Fruit fly (Drosophila melanogaster) whole organism: ENCODE measurements around the gene CG12024.

Source experiments
- CG8478 ChIP-seq: fragments of >200 bp; optimal IDR thresholded peaks from 2 replicates; lab custom pipeline; 2018; ENCODE audit warnings: inconsistent platforms
- Dll ChIP-seq: fragments of >200 bp; optimal IDR thresholded peaks from 2 replicates; lab custom pipeline; 2017
- EcR ChIP-seq, 2 experiments: fragments of >200 bp; optimal IDR thresholded peaks; 2 replicates each; lab custom pipeline; 2017; ENCODE audit warnings: missing biosample characterization in 2 of 2, missing genetic modification characterization in 2 of 2, missing genetic modification reagents in 2 of 2
- pan ChIP-seq: fragments of >200 bp; optimal IDR thresholded peaks from 2 replicates; lab custom pipeline; 2017
- psq ChIP-seq: fragments of >200 bp; optimal IDR thresholded peaks from 2 replicates; lab custom pipeline; 2017
- usp ChIP-seq: fragments of >200 bp; optimal IDR thresholded peaks from 2 replicates; lab custom pipeline; 2017; ENCODE audit warnings: missing biosample characterization, missing genetic modification characterization, mixed read lengths

The CG12024 gene

DNA sequence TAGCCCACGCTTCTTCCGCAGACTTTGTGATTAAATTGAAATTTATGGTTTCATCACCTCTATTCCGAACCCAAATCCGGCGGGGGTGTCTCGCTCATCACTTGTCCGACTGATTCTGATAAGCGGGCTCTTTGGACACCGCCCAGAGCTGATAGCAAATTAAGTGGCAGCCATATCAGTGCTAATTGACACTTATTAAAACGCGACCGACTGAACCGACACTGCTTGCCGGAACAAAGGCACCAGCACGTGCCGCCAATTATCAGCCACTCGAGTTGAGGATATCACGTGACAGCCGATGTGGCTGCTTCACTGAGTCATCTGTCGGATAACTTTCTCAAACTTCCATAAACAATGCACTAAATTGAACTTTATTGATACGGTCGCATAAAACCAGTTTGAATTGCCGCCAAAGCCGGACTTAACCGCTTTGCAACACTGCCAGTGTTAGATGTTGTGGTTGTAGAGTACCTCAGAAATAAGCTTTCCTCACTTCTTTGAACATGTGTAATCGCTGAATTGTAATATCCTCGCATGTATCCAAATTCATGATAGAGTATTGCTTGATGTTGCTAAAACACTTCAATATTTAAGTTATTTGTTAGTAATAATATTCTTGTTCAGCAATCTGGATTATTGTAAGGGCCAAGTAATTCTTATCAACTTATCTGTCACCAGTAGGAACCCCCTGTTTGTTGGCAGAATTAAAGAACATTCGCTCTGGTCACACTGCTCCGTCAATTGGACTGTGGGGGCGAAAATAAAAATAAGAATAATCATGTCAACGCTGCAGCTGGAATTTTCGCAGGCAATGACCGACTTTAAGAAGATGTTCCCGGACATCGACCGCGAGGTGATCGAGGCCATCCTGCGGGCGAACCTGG, at the start of gene CG12024:
Gene CG12024, plus strand, starts transcription at position 699 of the 884 bp plus-strand sequence.
- TF ChIP-seq EcR (GFP tag; optimal IDR thresholded peaks at IDR 0.05; lab: Kevin White, UChicago) = no peak
- no peak for TF ChIP-seq CG8478 (lab: Kevin White, UChicago)

DNA sequence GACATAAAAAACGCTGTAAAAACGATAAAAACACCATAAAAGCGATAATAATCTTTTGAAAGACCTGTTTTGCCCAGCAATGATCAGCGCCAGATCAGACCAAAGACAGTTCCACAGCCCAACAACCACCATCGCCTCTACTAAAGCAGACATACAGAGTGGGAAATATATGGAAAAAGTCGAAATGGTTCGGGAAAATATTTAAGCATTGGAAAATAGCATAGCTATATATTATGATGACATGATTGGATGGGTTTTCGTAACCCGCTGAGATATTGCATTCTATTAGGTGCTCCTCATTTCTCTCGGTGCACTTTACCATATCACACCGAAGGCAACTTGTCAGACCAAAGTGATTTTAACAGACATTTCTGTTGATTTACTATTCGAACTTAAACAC, 48.3 kb upstream of the CG12024 start:
- TF ChIP-seq CG8478 (lab: Kevin White, UChicago) (no peak), Dll (lab: Kevin White, UChicago) (no peak), pan (no peak), psq (lab: Kevin White, UChicago) (no peak), EcR (GFP tag; optimal IDR thresholded peaks at IDR 0.05; lab: Kevin White, UChicago) (no peak), usp (GFP tag; lab: Kevin White, UChicago) (no peak)

DNA sequence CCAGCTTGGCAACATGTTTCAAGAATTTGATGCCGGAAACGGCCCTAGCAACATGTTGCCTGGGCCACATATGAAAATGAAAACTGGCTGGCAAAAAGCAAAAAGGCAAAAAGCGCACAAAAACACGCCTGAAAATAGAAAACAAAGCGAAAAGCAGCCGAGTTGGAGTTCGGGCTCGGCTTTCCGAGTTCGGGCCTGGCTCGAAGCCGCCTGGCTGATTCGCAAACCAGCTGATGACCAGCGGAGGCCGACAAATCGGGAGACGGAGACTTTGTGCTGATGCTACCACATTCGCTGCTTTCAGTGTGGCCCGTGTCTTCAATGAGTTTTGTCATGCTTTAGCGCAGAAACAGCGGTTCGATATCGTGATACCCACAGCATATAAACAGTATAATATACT, 46.7 kb upstream of the CG12024 start, which contains the start of gene GV1:
Gene GV1, plus strand, starts transcription at position 301 of the 400 bp plus-strand sequence.
- TF ChIP-seq Dll (lab: Kevin White, UChicago) (no peak), EcR (GFP tag; optimal IDR thresholded peaks at IDR 0.05; lab: Kevin White, UChicago) (no peak), usp (GFP tag; lab: Kevin White, UChicago) (no peak), pan (no peak), psq (lab: Kevin White, UChicago) (no peak), CG8478 (lab: Kevin White, UChicago) (no peak)

DNA sequence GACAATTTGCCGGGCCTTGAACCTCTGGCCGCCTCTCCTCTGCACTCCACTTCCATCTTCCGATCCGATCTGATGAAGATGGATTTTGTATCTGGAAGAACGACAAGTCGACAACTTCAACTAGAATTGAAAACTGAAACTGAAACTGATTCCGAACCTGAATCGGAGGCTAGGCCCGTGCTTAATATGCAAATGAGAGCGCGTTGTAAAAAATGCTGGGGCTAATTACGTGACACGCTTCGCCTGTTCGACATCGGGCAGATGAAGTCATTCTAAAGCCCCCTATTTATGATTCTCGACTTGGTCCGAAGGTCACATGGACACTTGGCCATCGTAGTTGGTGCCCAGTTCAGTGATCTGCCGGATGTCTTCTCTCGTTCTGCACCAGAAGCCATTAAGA, 40.4 kb upstream of the CG12024 start:
- TF ChIP-seq psq (lab: Kevin White, UChicago) (no peak), usp (GFP tag; lab: Kevin White, UChicago) (no peak), pan (no peak), CG8478 (lab: Kevin White, UChicago) (no peak), Dll (lab: Kevin White, UChicago) (no peak), EcR (GFP tag; optimal IDR thresholded peaks at IDR 0.05; lab: Kevin White, UChicago) (no peak)

DNA sequence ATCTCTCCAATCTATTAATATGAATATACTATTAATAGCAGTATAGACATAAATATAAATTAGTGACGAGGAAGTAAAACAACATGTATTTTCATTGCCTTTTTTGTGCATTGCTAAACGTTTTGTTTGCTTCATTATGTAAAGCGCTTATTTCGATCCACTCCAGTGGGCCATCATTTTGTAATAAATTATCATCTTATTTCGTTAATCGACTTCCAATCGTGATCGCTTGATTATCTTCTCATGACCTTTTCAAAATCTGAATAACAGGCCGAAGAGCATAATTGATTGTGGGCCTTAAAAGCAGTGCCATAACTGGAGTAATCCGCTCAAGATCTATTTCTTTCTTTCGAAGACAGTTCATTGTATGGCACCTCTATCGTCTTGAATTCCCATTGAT, 39.6 kb upstream of the CG12024 start:
- TF ChIP-seq psq (lab: Kevin White, UChicago) = no peak
- TF ChIP-seq EcR (GFP tag; optimal IDR thresholded peaks at IDR 0.05; lab: Kevin White, UChicago) = no peak
- no peak for TF ChIP-seq CG8478 (lab: Kevin White, UChicago)
- TF ChIP-seq pan = no peak
- no peak for TF ChIP-seq usp (GFP tag; lab: Kevin White, UChicago)
- no peak for TF ChIP-seq Dll (lab: Kevin White, UChicago)

DNA sequence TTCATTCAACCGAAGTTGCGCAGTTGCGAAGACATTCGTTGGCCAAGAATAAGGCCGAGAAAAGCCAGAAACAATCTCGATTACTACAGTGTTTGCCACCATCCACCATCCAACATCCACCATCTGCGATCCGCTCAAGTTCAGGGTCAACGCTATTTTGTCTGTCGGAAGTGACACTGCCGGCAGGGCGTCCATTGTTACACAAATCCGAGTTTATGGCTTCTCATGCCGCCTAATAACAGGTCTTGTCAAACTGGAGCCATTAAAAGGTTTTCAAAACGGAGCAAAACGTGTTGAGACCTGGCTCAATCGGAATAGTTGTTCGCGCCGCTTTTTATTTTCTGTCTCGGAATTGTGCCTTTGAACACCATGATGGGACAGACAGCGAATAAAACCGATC, 38.1 kb upstream of the CG12024 start:
- no peak for TF ChIP-seq EcR (GFP tag; optimal IDR thresholded peaks at IDR 0.05; lab: Kevin White, UChicago)
- no peak for TF ChIP-seq psq (lab: Kevin White, UChicago)
- no peak for TF ChIP-seq usp (GFP tag; lab: Kevin White, UChicago)
- no peak for TF ChIP-seq Dll (lab: Kevin White, UChicago)
- TF ChIP-seq CG8478 (lab: Kevin White, UChicago) = no peak
- no peak for TF ChIP-seq pan

DNA sequence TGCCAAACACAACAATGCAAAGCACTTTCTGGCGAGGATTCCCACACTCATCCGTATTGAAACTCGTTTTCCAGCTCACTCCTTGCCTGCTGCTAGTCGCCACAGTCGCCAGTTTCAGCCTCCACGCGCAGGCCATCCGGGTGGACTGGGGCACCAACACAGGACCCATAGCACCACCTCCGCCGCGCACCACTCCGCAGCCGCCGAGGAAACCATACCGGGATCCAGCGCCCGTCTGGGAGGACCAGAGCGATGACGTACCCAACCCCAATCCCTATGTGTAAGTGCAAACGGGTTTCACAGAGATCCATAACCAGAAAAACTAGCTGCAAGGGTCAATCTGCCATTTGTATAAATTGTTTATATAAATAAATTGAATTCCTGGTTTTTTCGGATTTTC, 35.8 kb upstream of the CG12024 start:
- TF ChIP-seq psq (lab: Kevin White, UChicago) = no peak
- no peak for TF ChIP-seq usp (GFP tag; lab: Kevin White, UChicago)
- no peak for TF ChIP-seq Dll (lab: Kevin White, UChicago)
- no peak for TF ChIP-seq EcR (GFP tag; optimal IDR thresholded peaks at IDR 0.05; lab: Kevin White, UChicago)
- TF ChIP-seq pan = no peak
- TF ChIP-seq CG8478 (lab: Kevin White, UChicago) = no peak

DNA sequence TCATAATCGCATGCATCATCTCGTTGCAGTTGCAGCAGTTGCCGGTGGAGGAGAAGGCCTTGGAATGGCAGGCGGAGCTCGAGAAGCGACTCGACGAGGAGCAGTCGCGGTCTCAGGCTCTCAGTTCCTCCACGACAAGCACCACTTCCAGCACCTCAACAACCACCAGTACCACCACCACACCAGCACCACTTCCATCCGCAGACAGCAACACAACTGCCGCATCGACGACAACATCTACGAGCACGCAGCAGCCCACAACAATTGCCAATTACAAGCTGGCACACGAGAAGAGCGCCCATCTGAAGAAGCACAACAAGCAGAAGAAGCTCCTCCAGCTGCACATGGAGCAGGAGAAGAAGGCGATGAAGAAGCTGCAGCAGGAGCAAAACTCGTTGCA, 34.6 kb upstream of the CG12024 start:
- no peak for TF ChIP-seq CG8478 (lab: Kevin White, UChicago)
- TF ChIP-seq psq (lab: Kevin White, UChicago) = no peak
- no peak for TF ChIP-seq EcR (GFP tag; optimal IDR thresholded peaks at IDR 0.05; lab: Kevin White, UChicago)
- TF ChIP-seq usp (GFP tag; lab: Kevin White, UChicago) = no peak
- no peak for TF ChIP-seq Dll (lab: Kevin White, UChicago)
- TF ChIP-seq pan = no peak

DNA sequence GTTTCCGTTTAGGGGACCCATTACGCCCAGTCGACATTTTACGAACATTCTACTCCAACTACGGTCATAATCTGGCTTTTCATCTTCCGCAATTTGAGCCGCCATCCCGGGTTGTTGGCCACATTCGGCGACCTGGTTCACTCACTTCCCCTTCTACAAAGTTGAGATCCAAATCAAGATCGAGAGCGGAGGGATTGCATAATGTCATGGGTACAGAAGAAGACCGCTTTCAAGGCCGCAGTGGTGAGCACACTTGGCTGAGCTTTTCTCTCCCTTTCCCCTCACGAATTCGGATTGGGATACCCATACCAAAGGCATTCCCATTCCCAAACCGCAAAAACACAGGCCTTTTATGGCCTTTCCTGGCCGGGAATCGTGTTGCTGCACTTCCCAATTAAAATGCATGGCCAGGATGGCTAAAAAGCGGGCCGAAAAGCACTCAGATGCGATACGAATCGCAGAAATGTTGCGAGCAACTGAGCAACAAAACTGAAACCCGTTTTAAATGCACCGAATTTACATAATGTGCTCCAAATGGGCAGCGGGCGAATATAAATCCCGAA, 29.1 kb upstream of the CG12024 start:
- TF ChIP-seq EcR (GFP tag; optimal IDR thresholded peaks at IDR 0.05; lab: Kevin White, UChicago) (no peak), psq (lab: Kevin White, UChicago) (no peak), Dll (lab: Kevin White, UChicago) (no peak), CG8478 (lab: Kevin White, UChicago) (no peak), pan (no peak), usp (GFP tag; lab: Kevin White, UChicago) (no peak)

DNA sequence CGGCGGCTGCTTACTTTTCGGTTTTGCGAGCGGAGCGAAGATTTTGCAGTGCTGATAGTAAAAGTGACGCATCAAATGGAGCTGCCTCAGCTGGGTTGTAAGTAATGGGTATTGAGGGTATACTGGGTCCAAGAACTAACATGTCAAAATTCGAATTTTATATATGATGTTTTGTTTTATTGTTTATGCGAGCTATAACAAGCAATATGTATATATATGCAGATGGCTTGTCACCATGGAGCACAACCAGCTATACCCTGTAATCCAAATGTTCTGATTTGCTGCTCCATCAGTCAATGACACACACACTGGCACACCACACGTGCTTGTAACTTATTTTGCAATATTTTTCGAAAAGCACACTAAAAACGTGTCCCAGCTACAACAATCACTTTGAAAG, 27.4 kb upstream of the CG12024 start:
- peak; percentile 65 for TF ChIP-seq pan
- no peak for TF ChIP-seq CG8478 (lab: Kevin White, UChicago)

DNA sequence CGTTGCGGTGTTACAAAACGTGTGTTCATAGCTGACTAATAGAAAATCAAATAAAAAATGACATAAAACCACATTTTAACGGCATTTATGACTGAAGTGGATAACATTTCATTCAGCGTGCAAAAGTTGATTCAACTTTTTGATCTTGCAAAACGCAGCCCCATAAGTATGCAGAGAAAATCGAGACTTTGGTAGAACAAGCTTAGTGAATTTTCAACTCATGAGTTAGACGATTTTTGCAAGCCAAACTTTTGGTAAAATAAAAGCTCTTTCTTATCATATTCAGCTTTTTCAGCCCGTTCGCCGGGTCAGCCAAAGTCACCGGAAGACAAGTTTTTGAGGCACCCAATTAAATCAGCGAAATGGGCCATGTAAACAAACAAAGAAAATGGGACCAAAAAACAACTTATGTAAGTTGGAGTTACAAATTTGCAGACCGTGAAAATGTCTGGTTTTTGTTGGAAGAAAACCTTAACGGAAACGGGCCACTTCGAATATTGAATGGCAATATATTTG, 25.2 kb upstream of the CG12024 start, which contains the start of gene Cpr62Ba:
Gene Cpr62Ba, minus strand, starts transcription at position 31 of the 516 bp plus-strand sequence.
- TF ChIP-seq pan = no peak
- no peak for TF ChIP-seq CG8478 (lab: Kevin White, UChicago)
- peak in 1 of 2 experiments; percentile 33 for TF ChIP-seq EcR (GFP tag; optimal IDR thresholded peaks at IDR 0.05; lab: Kevin White, UChicago)
- TF ChIP-seq usp (GFP tag; lab: Kevin White, UChicago) = no peak
- no peak for TF ChIP-seq psq (lab: Kevin White, UChicago)
- TF ChIP-seq Dll (lab: Kevin White, UChicago) = no peak
